Fruit fly (Drosophila melanogaster): Measurements from ENCODE around the gene CG6356.

dm6 chr3R:24263588-24264413, 20.0 kb upstream of the CG6356 start:
- TF ChIP-seq psq (optimal IDR thresholded peaks at IDR 0.05): no peak
- TF ChIP-seq pan (optimal IDR thresholded peaks at IDR 0.05): no peak
- TF ChIP-seq Dll (optimal IDR thresholded peaks at IDR 0.05): no peak
- no peak for TF ChIP-seq CG8478 (optimal IDR thresholded peaks at IDR 0.05)
- TF ChIP-seq EcR (GFP tag; optimal IDR thresholded peaks at IDR 0.05): no peak
- TF ChIP-seq usp (GFP tag; optimal IDR thresholded peaks at IDR 0.05): no peak
